Fruit fly (Drosophila melanogaster) whole organism, prepupa: ENCODE results near the gene Pex10.

ENCODE experiments used
- CG11902 ChIP-seq: fragments of 200-800 bp; sonication (Bioruptor generic); optimal IDR thresholded peaks from 3 replicates; lab custom pipeline; 2016; ENCODE audit warnings: missing biosample characterization, missing genetic modification characterization
- CG15336 ChIP-seq: fragments of 200-800 bp; sonication (Bioruptor generic); IDR thresholded peaks from 2 replicates; pipeline ENCODE4 v1.3.6; 2022; ENCODE audit warnings: missing biosample characterization, missing genetic modification characterization
- CG16779 ChIP-seq: fragments of 200-800 bp; sonication (Bioruptor generic); optimal IDR thresholded peaks from 3 replicates; lab custom pipeline; 2017; ENCODE audit warnings: missing biosample characterization, mild to moderate bottlenecking, missing genetic modification characterization
- CG3032 ChIP-seq: fragments of 200-800 bp; optimal IDR thresholded peaks from 2 replicates; lab custom pipeline; 2019; ENCODE audit warnings: missing biosample characterization, mild to moderate bottlenecking, missing genetic modification characterization, moderate library complexity
- CG3919 ChIP-seq: fragments of 200-800 bp; sonication (Bioruptor generic); optimal IDR thresholded peaks from 3 replicates; lab custom pipeline; 2016; ENCODE audit warnings: missing biosample characterization, missing genetic modification characterization
- CG4318 ChIP-seq: fragments of 200-800 bp; sonication (Bioruptor generic); optimal IDR thresholded peaks from 3 replicates; lab custom pipeline; 2017; ENCODE audit warnings: missing biosample characterization, mild to moderate bottlenecking, missing genetic modification characterization
- CG6163 ChIP-seq: fragments of 200-800 bp; sonication (Bioruptor generic); IDR thresholded peaks from 3 replicates; pipeline ENCODE4 v1.3.6; 2022; ENCODE audit warnings: missing biosample characterization, missing genetic modification characterization
- CG6792 ChIP-seq: fragments of 200-800 bp; sonication (Bioruptor generic); optimal IDR thresholded peaks from 3 replicates; lab custom pipeline; 2016; ENCODE audit warnings: missing biosample characterization, missing genetic modification characterization
- CG6808 ChIP-seq: fragments of 200-800 bp; sonication (Bioruptor generic); optimal IDR thresholded peaks from 3 replicates; lab custom pipeline; 2017; ENCODE audit warnings: missing biosample characterization, missing genetic modification characterization, mild to moderate bottlenecking, moderate library complexity, missing genetic modification reagents
- CG6854 ChIP-seq: fragments of 200-800 bp; sonication (Bioruptor generic); optimal IDR thresholded peaks from 2 replicates; lab custom pipeline; 2017; ENCODE audit warnings: missing biosample characterization, mild to moderate bottlenecking, missing genetic modification characterization
- CG7368 ChIP-seq: fragments of 200-800 bp; sonication (Bioruptor generic); optimal IDR thresholded peaks from 3 replicates; lab custom pipeline; 2016; ENCODE audit warnings: missing biosample characterization, missing genetic modification characterization
- CG8632 ChIP-seq: fragments of 200-800 bp; sonication (Bioruptor generic); optimal IDR thresholded peaks from 3 replicates; lab custom pipeline; 2016; ENCODE audit warnings: missing biosample characterization, missing genetic modification characterization
- Eip78C ChIP-seq: fragments of 200-800 bp; sonication (Bioruptor generic); peaks from one replicate; lab custom pipeline; 2016; ENCODE audit warnings: missing biosample characterization, missing genetic modification characterization
- Eip93F ChIP-seq: fragments of 200-800 bp; sonication (Bioruptor generic); optimal IDR thresholded peaks from 2 replicates; lab custom pipeline; 2016; ENCODE audit warnings: missing biosample characterization, mild to moderate bottlenecking, missing genetic modification characterization
- Ets21C ChIP-seq: fragments of 200-800 bp; sonication (Bioruptor generic); optimal IDR thresholded peaks from 3 replicates; lab custom pipeline; 2016; ENCODE audit warnings: missing biosample characterization, missing genetic modification characterization
- Ets96B ChIP-seq: fragments of 200-800 bp; optimal IDR thresholded peaks from 2 replicates; lab custom pipeline; 2019; ENCODE audit warnings: missing biosample characterization, mild to moderate bottlenecking, missing genetic modification characterization, moderate library complexity
- Hr39 ChIP-seq: fragments of 200-800 bp; sonication (Bioruptor generic); optimal IDR thresholded peaks from 2 replicates; lab custom pipeline; 2016; ENCODE audit warnings: missing biosample characterization, missing genetic modification characterization
- Met ChIP-seq: fragments of 200-800 bp; sonication (Bioruptor generic); optimal IDR thresholded peaks from 3 replicates; lab custom pipeline; 2016; ENCODE audit warnings: missing biosample characterization, missing genetic modification characterization
- OdsH ChIP-seq: fragments of 200-800 bp; sonication (Bioruptor generic); optimal IDR thresholded peaks from 3 replicates; lab custom pipeline; 2016; ENCODE audit warnings: missing biosample characterization, missing genetic modification characterization
- Sox102F ChIP-seq: fragments of 200-800 bp; sonication (Bioruptor generic); optimal IDR thresholded peaks from 2 replicates; lab custom pipeline; 2016; ENCODE audit warnings: missing biosample characterization, mild to moderate bottlenecking, missing genetic modification characterization
- Sox14 ChIP-seq: fragments of 200-800 bp; sonication (Bioruptor generic); optimal IDR thresholded peaks from 3 replicates; lab custom pipeline; 2016; ENCODE audit warnings: missing biosample characterization, missing genetic modification characterization
- achi ChIP-seq: fragments of 200-800 bp; sonication (Bioruptor generic); optimal IDR thresholded peaks from 3 replicates; lab custom pipeline; 2016; ENCODE audit warnings: missing biosample characterization, missing genetic modification characterization
- cyc ChIP-seq: fragments of 200-800 bp; sonication (Bioruptor generic); optimal IDR thresholded peaks from 3 replicates; lab custom pipeline; 2016; ENCODE audit warnings: missing biosample characterization, missing genetic modification characterization
- dac ChIP-seq: fragments of 200-800 bp; sonication (Bioruptor generic); optimal IDR thresholded peaks from 2 replicates; lab custom pipeline; 2017; ENCODE audit warnings: missing biosample characterization, mild to moderate bottlenecking, missing genetic modification characterization
- dsx ChIP-seq: fragments of 200-800 bp; optimal IDR thresholded peaks from 3 replicates; lab custom pipeline; 2019; ENCODE audit warnings: missing biosample characterization, mild to moderate bottlenecking, missing genetic modification characterization, moderate library complexity; ENCODE audit not compliant: poor library complexity, severe bottlenecking
- eg ChIP-seq: fragments of 200-800 bp; sonication (Bioruptor generic); IDR thresholded peaks from 3 replicates; pipeline ENCODE4 v1.3.6; 2022; ENCODE audit warnings: missing biosample characterization, missing genetic modification characterization
- esn ChIP-seq: fragments of 200-800 bp; sonication (Bioruptor generic); optimal IDR thresholded peaks from 2 replicates; lab custom pipeline; 2016; ENCODE audit warnings: missing biosample characterization, mild to moderate bottlenecking, missing genetic modification characterization, moderate library complexity
- fd59A ChIP-seq: fragments of 200-800 bp; sonication (Bioruptor generic); optimal IDR thresholded peaks from 2 replicates; lab custom pipeline; 2017; ENCODE audit warnings: missing biosample characterization, mild to moderate bottlenecking, missing genetic modification characterization, missing genetic modification reagents
- fd85E ChIP-seq: fragments of 200-800 bp; sonication (Bioruptor generic); optimal IDR thresholded peaks from 3 replicates; lab custom pipeline; 2016; ENCODE audit warnings: missing biosample characterization, missing genetic modification characterization
- pdm3 ChIP-seq: fragments of 200-800 bp; sonication (Bioruptor generic); optimal IDR thresholded peaks from 3 replicates; lab custom pipeline; 2016; ENCODE audit warnings: missing biosample characterization, missing genetic modification characterization
- ss ChIP-seq, 2 experiments: fragments of 200-800 bp; sonication (Bioruptor generic); optimal IDR thresholded peaks; 2 replicates in 1 of 2; 3 replicates in 1 of 2; lab custom pipeline; 2017 to 2018; ENCODE audit warnings: mild to moderate bottlenecking in 2 of 2, missing biosample characterization in 2 of 2, missing genetic modification characterization in 2 of 2, moderate library complexity in 1 of 2
- svp ChIP-seq: fragments of 200-800 bp; sonication (Bioruptor generic); peaks from one replicate; lab custom pipeline; 2016; ENCODE audit warnings: missing biosample characterization, missing genetic modification characterization
- topi ChIP-seq: fragments of 200-800 bp; sonication (Bioruptor generic); optimal IDR thresholded peaks from 3 replicates; lab custom pipeline; 2016; ENCODE audit warnings: missing biosample characterization, missing genetic modification characterization
- vri ChIP-seq: fragments of 200-800 bp; sonication (Bioruptor generic); optimal IDR thresholded peaks from 3 replicates; lab custom pipeline; 2016; ENCODE audit warnings: missing biosample characterization, mild to moderate bottlenecking, missing genetic modification characterization

Gene Pex10

DNA sequence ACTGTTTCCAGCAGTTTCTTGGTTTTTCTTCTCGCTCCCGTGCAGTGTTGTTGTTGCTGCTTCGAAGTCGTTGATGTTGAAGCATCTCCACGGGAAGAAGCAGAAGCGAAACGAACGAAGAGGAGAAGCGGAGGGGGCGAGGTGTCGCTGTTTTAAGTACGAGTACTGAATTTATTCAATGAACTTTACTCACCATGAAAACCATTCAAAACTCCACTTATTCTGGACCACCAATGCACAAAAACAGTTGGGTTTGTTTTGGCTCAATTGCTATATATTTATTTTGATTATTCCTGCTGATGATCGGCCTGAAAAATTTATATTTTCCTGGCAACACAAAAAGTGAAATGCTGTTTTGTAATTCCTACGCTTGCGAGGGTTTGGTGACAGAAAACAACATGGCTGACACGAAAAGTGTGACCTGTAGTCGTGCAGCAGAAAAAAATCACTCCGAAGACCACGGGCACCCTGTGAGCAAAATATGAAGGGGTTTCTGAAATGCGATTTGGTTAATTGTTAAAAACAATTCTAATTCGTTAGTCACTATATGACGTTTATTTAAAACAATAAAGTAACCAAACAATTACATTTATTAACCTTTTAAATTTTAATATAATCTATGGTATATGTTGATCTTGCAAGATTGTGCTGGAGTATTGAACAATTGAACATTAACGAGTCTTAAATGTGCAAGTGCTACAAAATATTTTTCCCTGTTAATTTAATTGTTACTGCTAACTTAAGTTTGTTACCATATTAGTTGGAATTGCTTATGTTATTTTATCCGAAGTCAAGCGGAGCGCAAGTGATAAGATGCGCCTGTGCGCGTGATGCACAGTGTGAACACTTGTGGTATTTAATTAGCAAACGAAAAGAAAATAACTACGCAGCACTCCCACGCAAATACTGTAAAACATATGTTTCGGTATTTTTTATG, 10.5 kb downstream of the Pex10 start, which contains the start of gene CG7879 (continued):
- TF ChIP-seq vri: peak; percentile 52
- peak; percentile 18 for TF ChIP-seq CG3032 (tag; lab: Kevin White, UChicago)
- TF ChIP-seq CG7368: no peak
- peak; percentile 63 for TF ChIP-seq CG6854 (GFP tag; lab: Kevin White, UChicago)
- peak; percentile 23 for TF ChIP-seq Sox102F (GFP tag; lab: Kevin White, UChicago)
- TF ChIP-seq Met (GFP tag; lab: Kevin White, UChicago): no peak
- TF ChIP-seq CG3919: peak; percentile 29
- TF ChIP-seq Eip78C (GFP tag; lab: Kevin White, UChicago): peak; percentile 73
- TF ChIP-seq esn (GFP tag; lab: Kevin White, UChicago): peak; percentile 43
- TF ChIP-seq dsx (GFP tag; lab: Kevin White, UChicago): peak; percentile 28
- TF ChIP-seq, all 60 proteins: peak for 22

DNA sequence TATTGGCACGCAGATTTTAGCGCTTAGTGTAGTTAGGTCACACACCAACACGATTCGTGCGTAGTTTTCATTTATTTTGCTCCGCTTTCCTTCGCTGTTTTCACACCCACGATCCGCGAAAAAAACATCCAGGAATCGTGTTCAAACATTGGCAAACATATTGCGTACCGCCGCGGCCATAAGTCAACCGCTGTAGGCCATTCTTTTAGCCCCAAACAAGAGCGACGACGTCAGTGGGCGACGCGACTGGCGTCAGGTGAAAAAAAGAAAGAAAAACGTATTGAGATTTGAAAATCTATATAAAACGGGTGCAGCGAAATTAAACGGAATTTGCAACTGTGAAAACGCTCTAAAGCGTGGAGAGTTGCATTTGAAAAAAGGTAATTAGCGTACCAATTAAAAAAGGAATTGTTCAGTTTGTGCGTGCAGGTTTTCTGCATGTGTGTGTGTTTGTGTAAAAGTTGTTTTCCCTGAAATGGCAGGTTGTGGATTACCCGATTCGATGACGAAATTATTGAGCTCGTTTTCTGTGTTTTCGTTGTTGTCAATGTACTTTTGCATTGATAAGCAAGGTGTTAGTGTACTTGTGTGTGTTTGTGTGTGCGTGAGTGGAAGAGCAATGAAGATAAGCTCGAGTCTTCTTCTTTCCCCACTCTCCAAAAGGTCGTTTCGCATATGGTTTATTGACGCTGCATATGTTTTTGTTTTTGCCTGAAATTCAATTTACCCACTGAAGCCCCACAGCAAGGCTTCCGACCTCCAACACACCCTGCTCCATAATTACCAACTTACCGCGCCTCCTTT, 11.3 kb downstream of the Pex10 start, which contains the start of gene Tmep:
Tmep (plus strand) TSS at position 20 of the 804 bp plus-strand sequence.
- TF ChIP-seq topi (GFP tag; lab: Kevin White, UChicago): peak; percentile 3
- TF ChIP-seq CG6808 (GFP tag; lab: Kevin White, UChicago): peak; percentile 9
- TF ChIP-seq fd85E (GFP tag; lab: Kevin White, UChicago): no peak
- peak; percentile 66 for TF ChIP-seq vri
- peak; percentile 15 for TF ChIP-seq CG8632 (GFP tag; lab: Kevin White, UChicago)
- TF ChIP-seq Eip93F: peak; percentile 10
- no peak for TF ChIP-seq Hr39 (GFP tag; lab: Kevin White, UChicago)
- peak; percentile 57 for TF ChIP-seq Eip78C (GFP tag; lab: Kevin White, UChicago)
- TF ChIP-seq Sox102F (GFP tag; lab: Kevin White, UChicago): peak; percentile 28
- TF ChIP-seq svp (GFP tag; lab: Kevin White, UChicago): peak; percentile 98
- TF ChIP-seq eg (GFP tag; lab: Robert Waterston, UW): peak; percentile 2; the same call in 1 of the 3 replicates
- TF ChIP-seq CG6854 (GFP tag; lab: Kevin White, UChicago): no peak
- TF ChIP-seq CG3919: peak; percentile 15
- TF ChIP-seq pdm3 (GFP tag; lab: Kevin White, UChicago): no peak
- TF ChIP-seq ss (GFP tag; optimal IDR thresholded peaks at IDR 0.05; lab: Kevin White, UChicago): peak in 1 of 2 experiments; percentile 22

DNA sequence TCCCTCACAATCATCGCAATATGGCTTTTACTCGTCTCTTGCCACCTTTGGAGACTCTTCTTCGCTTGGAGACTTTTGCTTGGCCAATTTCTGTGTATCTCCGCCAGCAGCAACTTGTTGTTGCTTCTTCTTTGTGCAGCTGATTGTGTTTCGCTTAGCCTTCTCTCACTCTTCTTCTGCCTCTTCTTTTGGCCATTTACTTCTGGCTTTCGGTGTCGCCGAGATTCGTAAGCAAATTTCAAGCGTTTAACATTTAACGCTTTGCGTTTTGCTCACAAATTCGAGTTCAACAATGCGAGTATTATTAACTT, 11.9 kb downstream of the Pex10 start:
- TF ChIP-seq CG4318 (no peak), svp (GFP tag; lab: Kevin White, UChicago) (peak; percentile 74), Sox14 (peak; percentile 39), ss (GFP tag; optimal IDR thresholded peaks at IDR 0.05; lab: Kevin White, UChicago) (peak in 1 of 2 experiments; percentile 30), Met (GFP tag; lab: Kevin White, UChicago) (no peak), CG7368 (no peak), Sox102F (GFP tag; lab: Kevin White, UChicago) (no peak), CG6854 (GFP tag; lab: Kevin White, UChicago) (peak; percentile 57)

DNA sequence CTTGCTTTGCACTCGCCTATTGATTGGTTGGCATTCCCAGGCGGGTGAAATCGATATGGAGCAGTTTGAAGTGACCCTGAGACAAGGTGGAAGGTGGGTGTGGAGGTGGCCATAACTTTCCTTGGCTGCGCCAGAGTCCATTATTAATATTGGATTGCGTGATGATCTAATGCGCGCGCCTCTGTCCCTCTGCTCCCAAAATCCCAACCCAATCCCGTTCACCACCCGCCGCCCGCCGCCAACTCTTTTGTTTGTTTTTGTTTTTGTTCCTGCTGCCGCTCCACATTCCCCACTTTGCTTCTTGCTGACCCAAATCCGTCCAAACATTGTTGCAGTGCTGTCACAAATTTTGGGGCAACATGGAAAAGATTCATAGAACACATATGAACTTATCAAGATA, 13.0 kb downstream of the Pex10 start:
- no peak for TF ChIP-seq fd59A (GFP tag; lab: Kevin White, UChicago)
- TF ChIP-seq fd85E (GFP tag; lab: Kevin White, UChicago): no peak
- no peak for TF ChIP-seq CG7368
- no peak for TF ChIP-seq Met (GFP tag; lab: Kevin White, UChicago)
- TF ChIP-seq CG11902 (GFP tag; lab: Kevin White, UChicago): no peak

DNA sequence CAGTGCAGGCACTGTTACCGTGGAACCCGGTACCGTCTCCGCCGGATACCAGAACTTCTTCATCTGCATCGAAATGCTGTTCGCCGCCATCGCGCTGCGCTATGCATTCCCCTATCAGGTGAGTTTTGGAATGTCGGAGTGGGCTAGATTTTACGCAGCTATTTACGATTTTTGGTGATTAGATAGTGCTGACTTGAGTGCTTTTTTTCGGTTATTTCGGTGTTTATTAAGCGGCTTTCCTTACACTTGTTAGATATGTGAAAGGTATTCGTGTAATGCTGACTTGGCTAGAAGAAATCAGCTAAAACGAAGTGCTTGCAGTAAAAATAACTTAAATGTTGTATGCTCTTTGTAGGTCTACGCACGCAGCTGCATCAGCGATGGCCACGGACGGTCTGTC, 15.2 kb downstream of the Pex10 start:
- TF ChIP-seq OdsH (GFP tag; lab: Kevin White, UChicago) (no peak), Ets21C (GFP tag; lab: Kevin White, UChicago) (no peak), CG15336 (GFP tag; lab: Robert Waterston, UW) (no peak), achi (GFP tag; lab: Kevin White, UChicago) (no peak), dac (no peak), Ets96B (no peak), CG11902 (GFP tag; lab: Kevin White, UChicago) (no peak), topi (GFP tag; lab: Kevin White, UChicago) (no peak), CG6808 (GFP tag; lab: Kevin White, UChicago) (no peak), CG3919 (no peak), CG16779 (no peak), svp (GFP tag; lab: Kevin White, UChicago) (no peak), CG6792 (GFP tag; lab: Kevin White, UChicago) (no peak), cyc (no peak), Met (GFP tag; lab: Kevin White, UChicago) (no peak), CG8632 (GFP tag; lab: Kevin White, UChicago) (no peak), CG6163 (GFP tag; lab: Robert Waterston, UW) (no peak)
